Fruit fly (Drosophila melanogaster) whole organism, embryonic: ENCODE results near the gene CCHa2.
A peak's percentile ranks its signal among the peaks of the same experiment; 100 is the strongest.

Source experiments
- Awh ChIP-seq: fragments of 200-800 bp; sonication (Bioruptor generic); IDR thresholded peaks from 2 replicates; pipeline ENCODE4, ENCODE4 v1.3.6; 2022; ENCODE audit warnings: missing biosample characterization, missing genetic modification characterization
- B-H1 ChIP-seq: fragments of 200-800 bp; sonication (Bioruptor generic); IDR thresholded peaks from 3 replicates; pipeline ENCODE4 v1.3.6; 2022; ENCODE audit warnings: missing biosample characterization, missing genetic modification characterization
- CG11247 ChIP-seq: fragments of 200-800 bp; sonication (Bioruptor generic); IDR thresholded peaks from 2 replicates; pipeline ENCODE4 v1.3.6; 2022; ENCODE audit warnings: missing biosample characterization, missing genetic modification characterization
- CG12104 ChIP-seq: fragments of 200-800 bp; sonication (Bioruptor generic); optimal IDR thresholded peaks from 3 replicates; lab custom pipeline; 2016; ENCODE audit warnings: missing biosample characterization, missing genetic modification characterization
- CG12219 ChIP-seq: fragments of 200-800 bp; sonication (Bioruptor generic); optimal IDR thresholded peaks from 3 replicates; lab custom pipeline; 2018; ENCODE audit warnings: missing biosample characterization, mild to moderate bottlenecking, missing genetic modification characterization
- CG1233 ChIP-seq: fragments of 200-800 bp; sonication (Bioruptor generic); optimal IDR thresholded peaks from 4 replicates; lab custom pipeline; 2018; ENCODE audit warnings: missing biosample characterization, mild to moderate bottlenecking, missing genetic modification characterization
- CG12769 ChIP-seq: fragments of 200-800 bp; sonication (Bioruptor generic); optimal IDR thresholded peaks from 2 replicates; lab custom pipeline; 2019; ENCODE audit warnings: missing biosample characterization, mild to moderate bottlenecking, missing genetic modification characterization, moderate library complexity
- CG13775 ChIP-seq: fragments of 200-800 bp; sonication (Bioruptor generic); optimal IDR thresholded peaks from 3 replicates; lab custom pipeline; 2017; ENCODE audit warnings: missing biosample characterization, mild to moderate bottlenecking, missing genetic modification characterization
- CG1832 ChIP-seq: fragments of 200-800 bp; sonication (Bioruptor generic); optimal IDR thresholded peaks from 2 replicates; lab custom pipeline; 2017; ENCODE audit warnings: missing biosample characterization, mild to moderate bottlenecking, missing genetic modification characterization, inconsistent platforms
- CG2875 ChIP-seq: fragments of 200-800 bp; sonication (Bioruptor generic); optimal IDR thresholded peaks from 2 replicates; lab custom pipeline; 2017; ENCODE audit warnings: missing biosample characterization, mild to moderate bottlenecking, missing genetic modification characterization, missing genetic modification reagents
- CG30403 ChIP-seq: fragments of 200-800 bp; sonication (Bioruptor generic); optimal IDR thresholded peaks from 3 replicates; lab custom pipeline; 2016; ENCODE audit warnings: missing biosample characterization, missing genetic modification characterization
- CG3407 ChIP-seq: fragments of 200-800 bp; sonication (Bioruptor generic); optimal IDR thresholded peaks from 2 replicates; lab custom pipeline; 2018; ENCODE audit warnings: missing biosample characterization, mild to moderate bottlenecking, missing genetic modification characterization
- CG34224 ChIP-seq: fragments of 200-800 bp; sonication (Bioruptor generic); IDR thresholded peaks from 3 replicates; pipeline ENCODE4 v1.3.6; 2022; ENCODE audit warnings: missing biosample characterization, missing genetic modification characterization; ENCODE audit not compliant: partially characterized antibody
- CG4707 ChIP-seq: fragments of 200-800 bp; sonication (Bioruptor generic); optimal IDR thresholded peaks from 2 replicates; lab custom pipeline; 2018; ENCODE audit warnings: missing biosample characterization, mild to moderate bottlenecking, missing genetic modification characterization, moderate library complexity
- CG6689 ChIP-seq: fragments of 200-800 bp; sonication (Bioruptor generic); IDR thresholded peaks from 2 replicates; pipeline ENCODE4 v1.3.6; 2022; ENCODE audit warnings: missing biosample characterization, missing genetic modification characterization
- CrebB ChIP-seq: fragments of 200-800 bp; sonication (Bioruptor generic); optimal IDR thresholded peaks from 3 replicates; lab custom pipeline; 2018; ENCODE audit warnings: missing biosample characterization, mild to moderate bottlenecking, missing genetic modification characterization
- Deaf1 ChIP-seq: fragments of 200-800 bp; optimal IDR thresholded peaks from 3 replicates; lab custom pipeline; 2019; ENCODE audit warnings: missing biosample characterization, mild to moderate bottlenecking, missing genetic modification characterization, moderate library complexity
- Dek ChIP-seq: fragments of 200-800 bp; sonication (Bioruptor generic); optimal IDR thresholded peaks from 3 replicates; lab custom pipeline; 2019; ENCODE audit warnings: missing biosample characterization, mild to moderate bottlenecking, missing genetic modification characterization, moderate library complexity
- Dll ChIP-seq: fragments of 200-800 bp; sonication (Bioruptor generic); IDR thresholded peaks from 4 replicates; pipeline ENCODE4 v1.3.6; 2022; ENCODE audit warnings: missing biosample characterization, missing genetic modification characterization; ENCODE audit not compliant: partially characterized antibody
- Drgx ChIP-seq: fragments of 200-800 bp; sonication (Bioruptor generic); IDR thresholded peaks from 2 replicates; pipeline ENCODE4 v1.3.6; 2022; ENCODE audit warnings: missing biosample characterization, missing genetic modification characterization
- E2f1 ChIP-seq: fragments of 200-800 bp; sonication (Bioruptor generic); IDR thresholded peaks from 2 replicates; pipeline ENCODE4 v1.3.6; 2022; ENCODE audit warnings: missing biosample characterization, missing genetic modification characterization
- Gsc ChIP-seq: fragments of 200-800 bp; sonication (Bioruptor generic); IDR thresholded peaks from 2 replicates; pipeline ENCODE4 v1.3.6; 2022; ENCODE audit warnings: missing biosample characterization, missing genetic modification characterization
- HLH4C ChIP-seq: fragments of 200-800 bp; sonication (Bioruptor generic); IDR thresholded peaks from 3 replicates; pipeline ENCODE4 v1.3.6; 2022; ENCODE audit warnings: missing biosample characterization, missing genetic modification characterization; ENCODE audit not compliant: partially characterized antibody
- Hey ChIP-seq: fragments of 200-800 bp; sonication (Bioruptor generic); optimal IDR thresholded peaks from 3 replicates; lab custom pipeline; 2018; ENCODE audit warnings: missing biosample characterization, mild to moderate bottlenecking, missing genetic modification characterization
- HmgD ChIP-seq: fragments of 200-800 bp; sonication (Bioruptor generic); optimal IDR thresholded peaks from 3 replicates; lab custom pipeline; 2016; ENCODE audit warnings: missing biosample characterization, missing genetic modification characterization
- HmgZ ChIP-seq: fragments of 200-800 bp; sonication (Bioruptor generic); optimal IDR thresholded peaks from 2 replicates; lab custom pipeline; 2018; ENCODE audit warnings: missing biosample characterization, mild to moderate bottlenecking, missing genetic modification characterization
- Hmr ChIP-seq: fragments of 200-800 bp; sonication (Bioruptor generic); optimal IDR thresholded peaks from 3 replicates; lab custom pipeline; 2017; ENCODE audit warnings: mild to moderate bottlenecking, missing biosample characterization, missing genetic modification reagents, missing genetic modification characterization
- Med ChIP-seq: fragments of 200-800 bp; sonication (Bioruptor generic); peaks from one replicate; lab custom pipeline; 2016; ENCODE audit warnings: missing biosample characterization, missing genetic modification characterization, mild to moderate bottlenecking, inconsistent platforms, moderate library complexity
- Meics ChIP-seq: fragments of 200-800 bp; sonication (Bioruptor generic); optimal IDR thresholded peaks from 2 replicates; lab custom pipeline; 2017; ENCODE audit warnings: missing biosample characterization, mild to moderate bottlenecking, missing genetic modification characterization
- NC2α ChIP-seq: fragments of 200-800 bp; sonication (Bioruptor generic); optimal IDR thresholded peaks from 2 replicates; lab custom pipeline; 2016; ENCODE audit warnings: missing biosample characterization, missing genetic modification characterization
- Rx ChIP-seq: fragments of 200-800 bp; sonication (Bioruptor generic); IDR thresholded peaks from 2 replicates; pipeline ENCODE4 v1.3.6; 2022; ENCODE audit warnings: missing biosample characterization, missing genetic modification characterization
- Sry-β ChIP-seq: fragments of 200-800 bp; sonication (Bioruptor generic); optimal IDR thresholded peaks from 2 replicates; lab custom pipeline; 2018; ENCODE audit warnings: missing biosample characterization, mild to moderate bottlenecking, missing genetic modification characterization, moderate library complexity
- br ChIP-seq: fragments of >200 bp; optimal IDR thresholded peaks from 2 replicates; lab custom pipeline; 2017
- crc ChIP-seq: fragments of 200-800 bp; sonication (Bioruptor generic); optimal IDR thresholded peaks from 2 replicates; lab custom pipeline; 2016; ENCODE audit warnings: missing biosample characterization, missing genetic modification characterization
- croc ChIP-seq: fragments of 200-800 bp; sonication (Bioruptor generic); conservative IDR thresholded peaks from 3 replicates; pipeline ENCODE4 v1.3.6; 2022; ENCODE audit warnings: missing biosample characterization, missing genetic modification characterization
- danr ChIP-seq: fragments of 200-800 bp; sonication (Bioruptor generic); IDR thresholded peaks from 2 replicates; pipeline ENCODE4 v1.3.6; 2022; ENCODE audit warnings: missing biosample characterization, missing genetic modification characterization
- gce ChIP-seq: fragments of 200-800 bp; sonication (Bioruptor generic); IDR thresholded peaks from 3 replicates; pipeline ENCODE4 v1.3.6; 2022; ENCODE audit warnings: missing biosample characterization, missing genetic modification characterization
- lab ChIP-seq: fragments of 200-800 bp; sonication (Bioruptor generic); optimal IDR thresholded peaks from 3 replicates; lab custom pipeline; 2017; ENCODE audit warnings: missing biosample characterization, missing genetic modification characterization, mild to moderate bottlenecking, moderate library complexity, missing genetic modification reagents
- lmd ChIP-seq: fragments of 200-800 bp; sonication (Bioruptor generic); IDR thresholded peaks from 2 replicates; pipeline ENCODE4 v1.3.6; 2022; ENCODE audit warnings: missing biosample characterization, missing genetic modification characterization
- nmo ChIP-seq: fragments of 200-800 bp; sonication (Bioruptor generic); optimal IDR thresholded peaks from 2 replicates; lab custom pipeline; 2018; ENCODE audit warnings: missing biosample characterization, mild to moderate bottlenecking, missing genetic modification characterization, moderate library complexity
- pb ChIP-seq: fragments of 200-800 bp; sonication (Bioruptor generic); optimal IDR thresholded peaks from 3 replicates; lab custom pipeline; 2016; ENCODE audit warnings: missing biosample characterization, missing genetic modification characterization
- pfk ChIP-seq: fragments of 200-800 bp; sonication (Bioruptor generic); optimal IDR thresholded peaks from 2 replicates; lab custom pipeline; 2018; ENCODE audit warnings: missing biosample characterization, mild to moderate bottlenecking, missing genetic modification characterization, moderate library complexity
- pho ChIP-seq: fragments of 200-800 bp; sonication (Bioruptor generic); optimal IDR thresholded peaks from 2 replicates; lab custom pipeline; 2016; ENCODE audit warnings: missing biosample characterization, missing genetic modification characterization
- pita ChIP-seq: fragments of 200-800 bp; sonication (Bioruptor generic); optimal IDR thresholded peaks from 2 replicates; lab custom pipeline; 2017; ENCODE audit warnings: missing biosample characterization, mild to moderate bottlenecking, missing genetic modification characterization
- slbo ChIP-seq: fragments of 200-800 bp; sonication (Bioruptor generic); IDR thresholded peaks from 2 replicates; pipeline ENCODE4 v1.3.6; 2022; ENCODE audit warnings: missing biosample characterization, missing genetic modification characterization
- sr ChIP-seq: fragments of 200-800 bp; sonication (Bioruptor generic); IDR thresholded peaks from 3 replicates; pipeline ENCODE4 v1.3.6; 2022; ENCODE audit warnings: missing biosample characterization, missing genetic modification characterization
- stc ChIP-seq: fragments of 200-800 bp; sonication (Bioruptor generic); IDR thresholded peaks from 2 replicates; pipeline ENCODE4 v1.3.6; 2022; ENCODE audit warnings: missing biosample characterization, missing genetic modification characterization
- tll ChIP-seq, 2 experiments: fragments of 200-800 bp in 1 of 2; fragments of >200 bp in 1 of 2; sonication (Bioruptor generic) in 1 of 2; optimal IDR thresholded peaks; 2 replicates each; lab custom pipeline; 2017 to 2019; ENCODE audit warnings: missing biosample characterization in 2 of 2, missing genetic modification characterization in 2 of 2, mild to moderate bottlenecking in 1 of 2, moderate library complexity in 1 of 2
- tx ChIP-seq: fragments of 200-800 bp; sonication (Bioruptor generic); optimal IDR thresholded peaks from 2 replicates; lab custom pipeline; 2016; ENCODE audit warnings: missing biosample characterization, missing genetic modification characterization
- wek ChIP-seq: fragments of 200-800 bp; sonication (Bioruptor generic); optimal IDR thresholded peaks from 3 replicates; lab custom pipeline; 2018; ENCODE audit warnings: missing biosample characterization, mild to moderate bottlenecking, missing genetic modification characterization, moderate library complexity

CCHa2 gene

DNA sequence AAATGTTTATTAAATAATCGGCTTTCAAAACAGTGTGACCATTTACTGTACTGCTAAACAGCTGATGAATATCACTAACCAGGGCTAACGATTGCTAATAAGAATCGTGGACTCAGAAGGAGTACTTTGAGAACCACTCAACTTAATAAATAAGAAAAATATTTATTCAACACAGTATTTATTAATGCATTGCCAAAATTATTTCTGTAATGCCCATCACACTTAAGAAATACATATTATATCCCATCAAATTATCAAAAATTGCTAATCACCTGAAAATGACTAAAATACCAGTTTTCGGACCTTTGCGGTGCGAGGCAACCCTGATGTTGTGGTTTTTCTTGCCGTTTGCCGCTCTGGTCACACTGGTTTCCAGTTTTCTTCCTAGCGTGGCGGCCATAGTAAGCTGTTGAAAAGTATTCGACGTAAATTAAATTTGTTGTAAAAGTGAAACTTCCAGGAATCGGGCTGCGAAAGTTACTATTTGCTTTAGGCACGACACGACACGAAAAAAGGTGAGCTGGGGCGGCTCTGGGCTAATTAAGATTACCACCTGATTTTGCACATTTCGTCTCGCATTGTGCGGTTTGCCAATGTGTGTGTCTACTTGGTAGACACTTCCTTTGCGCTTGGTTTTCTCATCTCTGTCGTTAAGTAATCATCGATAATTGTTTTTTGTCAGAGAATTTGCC is 13.1 kb downstream of the CCHa2 start, which contains the start of the genes mRpS21 and Droj2 (continued):
- TF ChIP-seq HmgD (GFP tag; lab: Kevin White, UChicago) (no peak), lab (GFP tag; lab: Kevin White, UChicago) (peak; percentile 44), stc (GFP tag; lab: Robert Waterston, UW) (no peak), Dek (tag; lab: Kevin White, UChicago) (peak; percentile 65), nmo (peak; percentile 83), Dll (GFP tag; lab: Robert Waterston, UW) (no peak), Gsc (GFP tag; lab: Robert Waterston, UW) (no peak), crc (GFP tag; lab: Kevin White, UChicago) (peak; percentile 6), CG3407 (no peak), CG6689 (GFP tag; lab: Robert Waterston, UW) (no peak), NC2α (GFP tag; lab: Kevin White, UChicago) (no peak), gce (GFP tag; lab: Robert Waterston, UW) (no peak), pho (GFP tag; lab: Kevin White, UChicago) (peak; percentile 66), Sry-β (GFP tag; lab: Kevin White, UChicago) (no peak), CG4707 (GFP tag; lab: Kevin White, UChicago) (no peak), E2f1 (GFP tag; lab: Robert Waterston, UW) (peak; percentile 40; the same call in 1 of the 2 replicates), pita (no peak), Meics (peak; percentile 29), CG11247 (GFP tag; lab: Robert Waterston, UW) (0 out of 2 replicates have a peak, but pooled peaks have one; percentile 28), B-H1 (no peak), tll (GFP tag; optimal IDR thresholded peaks at IDR 0.05; lab: Kevin White, UChicago) (peak in 1 of 2 experiments; percentile 28), CG34224 (no peak), croc (GFP tag; lab: Robert Waterston, UW) (peak; percentile 17; the same call in 1 of the 3 replicates), pfk (no peak), CG30403 (peak; percentile 70), Hey (no peak), CG13775 (GFP tag; lab: Kevin White, UChicago) (peak; percentile 56), danr (GFP tag; lab: Robert Waterston, UW) (no peak), pb (GFP tag; lab: Kevin White, UChicago) (no peak), HLH4C (no peak), Deaf1 (tag; lab: Kevin White, UChicago) (peak; percentile 21), CG1233 (GFP tag; lab: Kevin White, UChicago) (no peak), CG12769 (tag; lab: Kevin White, UChicago) (peak; percentile 55), br (lab: Kevin White, UChicago) (no peak), Drgx (no peak), wek (GFP tag; lab: Kevin White, UChicago) (peak; percentile 0), Med (GFP tag; lab: Kevin White, UChicago) (peak; percentile 86), Rx (GFP tag; lab: Robert Waterston, UW) (no peak), CG2875 (no peak), CG1832 (GFP tag; lab: Kevin White, UChicago) (no peak), tx (GFP tag; lab: Kevin White, UChicago) (peak; percentile 4), CrebB (tag; lab: Kevin White, UChicago) (peak; percentile 17), slbo (GFP tag; lab: Robert Waterston, UW) (peak; percentile 76), HmgZ (peak; percentile 66), lmd (GFP tag; lab: Robert Waterston, UW) (peak; percentile 52; the same call in 1 of the 2 replicates), sr (GFP tag; lab: Robert Waterston, UW) (0 out of 3 replicates have a peak, but pooled peaks have one; percentile 19), CG12104 (GFP tag; lab: Kevin White, UChicago) (peak; percentile 1), Hmr (peak; percentile 63), CG12219 (GFP tag; lab: Kevin White, UChicago) (no peak), Awh (GFP tag; lab: Robert Waterston, UW) (no peak)
